Worm (Caenorhabditis elegans) whole organism, mixed stage, embryonic: ENCODE data around the gene gcy-29.

Experiments
- M03D4.4 ChIP-seq: sonication (generic microtip); optimal IDR thresholded peaks from 2 replicates; lab custom pipeline; 2017; ENCODE audit warnings: mild to moderate bottlenecking, missing genetic modification characterization, missing compliant biosample characterization
- bed-3 ChIP-seq: fragments of 200-800 bp; sonication (Bioruptor generic); optimal IDR thresholded peaks from 3 replicates; lab custom pipeline; 2018; ENCODE audit warnings: mild to moderate bottlenecking, missing genetic modification characterization, moderate library complexity, missing compliant biosample characterization
- blmp-1 ChIP-seq: fragments of 150-350 bp; optimal IDR thresholded peaks from 2 replicates; lab custom pipeline; 2014; ENCODE audit warnings: missing biosample characterization, missing genetic modification characterization
- ceh-39 ChIP-seq: fragments of 150-350 bp; optimal IDR thresholded peaks from 2 replicates; lab custom pipeline; 2014; ENCODE audit warnings: missing biosample characterization, missing genetic modification characterization
- ceh-43 ChIP-seq: fragments of 200-800 bp; sonication (Bioruptor generic); optimal IDR thresholded peaks from 2 replicates; lab custom pipeline; 2018; ENCODE audit warnings: mild to moderate bottlenecking, missing genetic modification characterization, moderate library complexity, missing compliant biosample characterization
- ceh-83 ChIP-seq: fragments of 200-800 bp; sonication (Bioruptor generic); optimal IDR thresholded peaks from 2 replicates; lab custom pipeline; 2018; ENCODE audit warnings: mild to moderate bottlenecking, missing genetic modification characterization, missing compliant biosample characterization
- ces-1 ChIP-seq: fragments of 150-350 bp; optimal IDR thresholded peaks from 2 replicates; lab custom pipeline; 2014; ENCODE audit warnings: missing biosample characterization, missing genetic modification reagents, missing genetic modification characterization
- cnd-1 ChIP-seq: fragments of 200-800 bp; sonication (Bioruptor generic); optimal IDR thresholded peaks from 2 replicates; lab custom pipeline; 2018; ENCODE audit warnings: mild to moderate bottlenecking, missing genetic modification characterization, missing compliant biosample characterization
- drap-1 ChIP-seq: fragments of 200-800 bp; sonication (Bioruptor generic); optimal IDR thresholded peaks from 3 replicates; lab custom pipeline; 2018; ENCODE audit warnings: mild to moderate bottlenecking, missing genetic modification characterization, missing compliant biosample characterization
- elt-1 ChIP-seq: sonication (generic microtip); optimal IDR thresholded peaks from 2 replicates; lab custom pipeline; 2017; ENCODE audit warnings: missing genetic modification characterization, mild to moderate bottlenecking, missing compliant biosample characterization, antibody characterized with exemption, moderate library complexity, borderline replicate concordance; ENCODE audit not compliant: insufficient read depth
- elt-3 ChIP-seq: fragments of 150-350 bp; optimal IDR thresholded peaks from 2 replicates; lab custom pipeline; 2014; ENCODE audit warnings: missing biosample characterization, missing genetic modification characterization
- flh-1 ChIP-seq: fragments of 200-800 bp; sonication (Bioruptor generic); optimal IDR thresholded peaks from 2 replicates; lab custom pipeline; 2018; ENCODE audit warnings: mild to moderate bottlenecking, missing genetic modification characterization, moderate library complexity, missing compliant biosample characterization
- ham-2 ChIP-seq: fragments of 200-800 bp; sonication (Bioruptor generic); optimal IDR thresholded peaks from 2 replicates; lab custom pipeline; 2018; ENCODE audit warnings: mild to moderate bottlenecking, missing genetic modification characterization, missing compliant biosample characterization
- hlh-1 ChIP-seq: fragments of 150-350 bp; optimal IDR thresholded peaks from 2 replicates; lab custom pipeline; 2014; ENCODE audit warnings: missing biosample characterization, missing genetic modification reagents, missing genetic modification characterization
- lin-13 ChIP-seq: fragments of 150-350 bp; optimal IDR thresholded peaks from 2 replicates; lab custom pipeline; 2014; ENCODE audit warnings: missing biosample characterization, missing genetic modification characterization
- lin-32 ChIP-seq: fragments of 200-800 bp; sonication (Bioruptor generic); optimal IDR thresholded peaks from 2 replicates; lab custom pipeline; 2018; ENCODE audit warnings: mild to moderate bottlenecking, missing genetic modification characterization, missing compliant biosample characterization
- lsy-2 ChIP-seq: fragments of 150-350 bp; optimal IDR thresholded peaks from 2 replicates; lab custom pipeline; 2014; ENCODE audit warnings: missing biosample characterization, missing genetic modification characterization
- mab-5 ChIP-seq: fragments of 150-350 bp; optimal IDR thresholded peaks from 2 replicates; lab custom pipeline; 2014; ENCODE audit warnings: missing biosample characterization, missing genetic modification characterization
- mep-1 ChIP-seq: fragments of 150-350 bp; optimal IDR thresholded peaks from 2 replicates; lab custom pipeline; 2017; ENCODE audit warnings: missing biosample characterization, missing genetic modification reagents, missing genetic modification characterization, inconsistent platforms
- mls-2 ChIP-seq: sonication (generic microtip); optimal IDR thresholded peaks from 2 replicates; lab custom pipeline; 2016; ENCODE audit warnings: mild to moderate bottlenecking, missing genetic modification characterization, moderate library complexity, missing compliant biosample characterization
- nhr-12 ChIP-seq: fragments of 150-350 bp; optimal IDR thresholded peaks from 2 replicates; lab custom pipeline; 2014; ENCODE audit warnings: missing biosample characterization, missing genetic modification characterization
- nhr-2 ChIP-seq: fragments of 150-350 bp; optimal IDR thresholded peaks from 2 replicates; lab custom pipeline; 2014; ENCODE audit warnings: missing biosample characterization, missing genetic modification characterization
- nhr-237 ChIP-seq: fragments of 150-350 bp; optimal IDR thresholded peaks from 2 replicates; lab custom pipeline; 2014; ENCODE audit warnings: missing biosample characterization, missing genetic modification characterization
- nhr-28 ChIP-seq: fragments of 150-350 bp; optimal IDR thresholded peaks from 2 replicates; lab custom pipeline; 2014; ENCODE audit warnings: missing biosample characterization, missing genetic modification characterization
- nhr-76 ChIP-seq: sonication (generic microtip); optimal IDR thresholded peaks from 2 replicates; lab custom pipeline; 2017; ENCODE audit warnings: missing biosample characterization, missing genetic modification characterization
- pha-4 ChIP-seq: fragments of 150-350 bp; optimal IDR thresholded peaks from 2 replicates; lab custom pipeline; 2018; ENCODE audit warnings: missing biosample characterization, missing genetic modification reagents, missing genetic modification characterization
- snpc-4 ChIP-seq: fragments of 150-350 bp; optimal IDR thresholded peaks from 2 replicates; lab custom pipeline; 2014; ENCODE audit warnings: missing biosample characterization, missing genetic modification characterization
- sptf-1 ChIP-seq: sonication (generic microtip); optimal IDR thresholded peaks from 2 replicates; lab custom pipeline; 2017; ENCODE audit warnings: mild to moderate bottlenecking, missing genetic modification characterization, moderate library complexity, missing compliant biosample characterization
- unc-120 ChIP-seq: sonication (generic microtip); optimal IDR thresholded peaks from 2 replicates; lab custom pipeline; 2017; ENCODE audit warnings: missing genetic modification characterization, missing compliant biosample characterization; ENCODE audit not compliant: poor library complexity, severe bottlenecking
- unc-39 ChIP-seq: fragments of 150-350 bp; optimal IDR thresholded peaks from 2 replicates; lab custom pipeline; 2014; ENCODE audit warnings: missing biosample characterization, missing genetic modification characterization
- zip-8 ChIP-seq: fragments of 150-350 bp; optimal IDR thresholded peaks from 2 replicates; lab custom pipeline; 2014; ENCODE audit warnings: missing biosample characterization, missing genetic modification characterization
- ztf-11 ChIP-seq: fragments of 150-350 bp; optimal IDR thresholded peaks from 2 replicates; lab custom pipeline; 2014; ENCODE audit warnings: missing biosample characterization, missing genetic modification characterization

The gcy-29 gene

ce11 chrII:14534000-14534399 lies 14.6 kb downstream of the gcy-29 start, which contains the start of gene C04H5.1:
Gene C04H5.1 (plus strand): TSS chrII:14534300.
- no peak for TF ChIP-seq M03D4.4
- TF ChIP-seq nhr-28 (tag; lab: Kevin White, UChicago): no peak
- TF ChIP-seq lin-13 (tag; lab: Kevin White, UChicago): no peak
- TF ChIP-seq lin-32: no peak
- TF ChIP-seq nhr-76 (tag; lab: Kevin White, UChicago): no peak
- no peak for TF ChIP-seq nhr-237 (tag; lab: Kevin White, UChicago)
- TF ChIP-seq ham-2: no peak
- no peak for TF ChIP-seq sptf-1 (tag; lab: Kevin White, UChicago)
- no peak for TF ChIP-seq hlh-1 (tag; lab: Kevin White, UChicago)
- TF ChIP-seq nhr-12: no peak

- TF ChIP-seq ces-1 (GFP tag; lab: Kevin White, UChicago) (peak; percentile 87), bed-3 (GFP tag; lab: Kevin White, UChicago) (peak; percentile 31), unc-39 (tag; lab: Kevin White, UChicago) (no peak), ztf-11 (no peak), sptf-1 (tag; lab: Kevin White, UChicago) (peak; percentile 83), hlh-1 (tag; lab: Kevin White, UChicago) (no peak), lsy-2 (peak; percentile 95), lin-13 (tag; lab: Kevin White, UChicago) (peak; percentile 54), M03D4.4 (peak; percentile 40), nhr-237 (tag; lab: Kevin White, UChicago) (peak; percentile 61), lin-32 (peak; percentile 49), unc-120 (tag; lab: Kevin White, UChicago) (peak; percentile 31), mep-1 (tag; lab: Kevin White, UChicago) (peak; percentile 20), mls-2 (tag; lab: Kevin White, UChicago) (peak; percentile 32), drap-1 (GFP tag; lab: Kevin White, UChicago) (peak; percentile 51), ceh-83 (GFP tag; lab: Kevin White, UChicago) (no peak), ceh-43 (GFP tag; lab: Kevin White, UChicago) (peak; percentile 85)
- TF ChIP-seq, all 35 proteins: peak for 13
Measured at ce11 chrII:14528233-14528802, 20.3 kb downstream of the gcy-29 start, which contains the start of the genes F57C2.5 and spat-1. Gene F57C2.5 (minus strand): TSS chrII:14528239. Gene spat-1 (plus strand): TSS chrII:14528752.

- TF ChIP-seq lin-13 (tag; lab: Kevin White, UChicago) (no peak), flh-1 (GFP tag; lab: Kevin White, UChicago) (no peak), cnd-1 (tag; lab: Kevin White, UChicago) (no peak), ham-2 (no peak), sptf-1 (tag; lab: Kevin White, UChicago) (no peak), ces-1 (GFP tag; lab: Kevin White, UChicago) (no peak), elt-1 (tag; lab: Kevin White, UChicago) (no peak), ceh-39 (tag; lab: Kevin White, UChicago) (no peak), M03D4.4 (no peak), ceh-43 (GFP tag; lab: Kevin White, UChicago) (no peak), nhr-2 (tag; lab: Kevin White, UChicago) (no peak), blmp-1 (no peak), mls-2 (tag; lab: Kevin White, UChicago) (no peak), snpc-4 (tag; lab: Kevin White, UChicago) (no peak), unc-120 (tag; lab: Kevin White, UChicago) (no peak), ztf-11 (no peak)
- TF ChIP-seq, all 35 proteins: peak for 0
Measured at ce11 chrII:14527104-14527503, 21.5 kb downstream of the gcy-29 start.

- TF ChIP-seq flh-1 (GFP tag; lab: Kevin White, UChicago): no peak
- no peak for TF ChIP-seq ceh-39 (tag; lab: Kevin White, UChicago)
- no peak for TF ChIP-seq ceh-83 (GFP tag; lab: Kevin White, UChicago)
Measured at ce11 chrII:14525013-14525412, 23.6 kb downstream of the gcy-29 start, which contains the start of gene F57C2.4. Gene F57C2.4 (plus strand): TSS chrII:14525313.

- TF ChIP-seq sptf-1 (tag; lab: Kevin White, UChicago) (no peak), mls-2 (tag; lab: Kevin White, UChicago) (no peak), lin-32 (no peak), pha-4 (tag; lab: Kevin White, UChicago) (no peak), nhr-76 (tag; lab: Kevin White, UChicago) (no peak), ceh-83 (GFP tag; lab: Kevin White, UChicago) (no peak), elt-3 (tag; lab: Kevin White, UChicago) (no peak), ham-2 (no peak), blmp-1 (no peak), bed-3 (GFP tag; lab: Kevin White, UChicago) (no peak), unc-39 (tag; lab: Kevin White, UChicago) (no peak), mab-5 (no peak), hlh-1 (tag; lab: Kevin White, UChicago) (no peak), zip-8 (no peak), snpc-4 (tag; lab: Kevin White, UChicago) (no peak), flh-1 (GFP tag; lab: Kevin White, UChicago) (no peak), nhr-28 (tag; lab: Kevin White, UChicago) (no peak), drap-1 (GFP tag; lab: Kevin White, UChicago) (no peak)
Measured at ce11 chrII:14523645-14524223, 24.9 kb downstream of the gcy-29 start, which contains the start of gene pot-2. Gene pot-2 (plus strand): TSS chrII:14524173.
